Fruit fly (Drosophila melanogaster) whole organism, embryonic: ENCODE results near the gene Lamtor4.

ENCODE experiments used
- Antp ChIP-seq: fragments of 200-800 bp; sonication (Bioruptor generic); optimal IDR thresholded peaks from 3 replicates; lab custom pipeline; 2016; ENCODE audit warnings: missing biosample characterization, missing genetic modification characterization
- Asciz ChIP-seq: fragments of 200-800 bp; sonication (Bioruptor generic); optimal IDR thresholded peaks from 2 replicates; lab custom pipeline; 2017; ENCODE audit warnings: missing biosample characterization, mild to moderate bottlenecking, missing genetic modification characterization, missing genetic modification reagents
- CG10209 ChIP-seq: fragments of 200-800 bp; sonication (Bioruptor generic); optimal IDR thresholded peaks from 3 replicates; lab custom pipeline; 2017; ENCODE audit warnings: missing biosample characterization, mild to moderate bottlenecking, missing genetic modification characterization, missing genetic modification reagents
- CG15601 ChIP-seq: fragments of 200-800 bp; sonication (Bioruptor generic); optimal IDR thresholded peaks from 3 replicates; lab custom pipeline; 2019; ENCODE audit warnings: missing biosample characterization, mild to moderate bottlenecking, missing genetic modification characterization, moderate library complexity
- CG1647 ChIP-seq: fragments of 200-800 bp; sonication (Bioruptor generic); optimal IDR thresholded peaks from 3 replicates; lab custom pipeline; 2016; ENCODE audit warnings: missing biosample characterization, missing genetic modification characterization
- CG16813 ChIP-seq: fragments of 200-800 bp; sonication (Bioruptor generic); IDR thresholded peaks from 3 replicates; pipeline ENCODE4 v1.3.6; 2022; ENCODE audit warnings: missing biosample characterization, missing genetic modification characterization; ENCODE audit not compliant: partially characterized antibody
- CG17359 ChIP-seq: fragments of 200-800 bp; sonication (Bioruptor generic); optimal IDR thresholded peaks from 3 replicates; lab custom pipeline; 2018; ENCODE audit warnings: missing biosample characterization, mild to moderate bottlenecking, missing genetic modification characterization, moderate library complexity
- CG18764 ChIP-seq: fragments of 200-800 bp; sonication (Bioruptor generic); optimal IDR thresholded peaks from 3 replicates; lab custom pipeline; 2016; ENCODE audit warnings: missing biosample characterization, missing genetic modification characterization
- CG2120 ChIP-seq: fragments of 200-800 bp; sonication (Bioruptor generic); optimal IDR thresholded peaks from 3 replicates; lab custom pipeline; 2016; ENCODE audit warnings: missing biosample characterization, missing genetic modification characterization
- CG2129 ChIP-seq: fragments of 200-800 bp; sonication (Bioruptor generic); IDR thresholded peaks from 2 replicates; pipeline ENCODE4 v1.3.6; 2022; ENCODE audit warnings: missing biosample characterization, missing genetic modification characterization; ENCODE audit not compliant: partially characterized antibody
- CG2202 ChIP-seq: fragments of 200-800 bp; sonication (Bioruptor generic); optimal IDR thresholded peaks from 2 replicates; lab custom pipeline; 2018; ENCODE audit warnings: missing biosample characterization, mild to moderate bottlenecking, missing genetic modification characterization
- CG32772 ChIP-seq: fragments of 200-800 bp; sonication (Bioruptor generic); IDR thresholded peaks from 2 replicates; pipeline ENCODE4 v1.3.6; 2022; ENCODE audit warnings: missing biosample characterization, missing genetic modification characterization
- CG4328 ChIP-seq: fragments of 200-800 bp; sonication (Bioruptor generic); optimal IDR thresholded peaks from 3 replicates; lab custom pipeline; 2017; ENCODE audit warnings: missing biosample characterization, missing genetic modification reagents, missing genetic modification characterization
- CG6813 ChIP-seq: fragments of 200-800 bp; sonication (Bioruptor generic); optimal IDR thresholded peaks from 2 replicates; lab custom pipeline; 2017; ENCODE audit warnings: missing biosample characterization, missing genetic modification characterization, mild to moderate bottlenecking, moderate library complexity, missing genetic modification reagents
- CG7271 ChIP-seq: fragments of 200-800 bp; sonication (Bioruptor generic); optimal IDR thresholded peaks from 2 replicates; lab custom pipeline; 2018; ENCODE audit warnings: missing biosample characterization, mild to moderate bottlenecking, missing genetic modification characterization, moderate library complexity
- CG7357 ChIP-seq: fragments of 200-800 bp; sonication (Bioruptor generic); IDR thresholded peaks from 3 replicates; pipeline ENCODE4 v1.3.6; 2022; ENCODE audit warnings: missing biosample characterization, missing genetic modification characterization
- CG8478 ChIP-seq: fragments of >200 bp; optimal IDR thresholded peaks from 2 replicates; lab custom pipeline; 2018
- CG8765 ChIP-seq: fragments of 200-800 bp; sonication (Bioruptor generic); IDR thresholded peaks from 2 replicates; pipeline ENCODE4 v1.3.6; 2022; ENCODE audit warnings: missing biosample characterization, missing genetic modification characterization
- Dad ChIP-seq: fragments of 200-800 bp; sonication (Bioruptor generic); optimal IDR thresholded peaks from 3 replicates; lab custom pipeline; 2016; ENCODE audit warnings: missing biosample characterization, missing genetic modification characterization
- Doc3 ChIP-seq: fragments of 200-800 bp; sonication (Bioruptor generic); IDR thresholded peaks from 3 replicates; pipeline ENCODE4 v1.3.6; 2022; ENCODE audit warnings: missing biosample characterization, missing genetic modification characterization; ENCODE audit not compliant: partially characterized antibody
- E2f1 ChIP-seq: fragments of 200-800 bp; sonication (Bioruptor generic); IDR thresholded peaks from 2 replicates; pipeline ENCODE4 v1.3.6; 2022; ENCODE audit warnings: missing biosample characterization, missing genetic modification characterization
- HLH4C ChIP-seq: fragments of 200-800 bp; sonication (Bioruptor generic); IDR thresholded peaks from 3 replicates; pipeline ENCODE4 v1.3.6; 2022; ENCODE audit warnings: missing biosample characterization, missing genetic modification characterization; ENCODE audit not compliant: partially characterized antibody
- Hand ChIP-seq: fragments of 200-800 bp; sonication (Bioruptor generic); optimal IDR thresholded peaks from 2 replicates; lab custom pipeline; 2017; ENCODE audit warnings: mild to moderate bottlenecking, missing biosample characterization, missing genetic modification reagents, missing genetic modification characterization
- HmgZ ChIP-seq: fragments of 200-800 bp; sonication (Bioruptor generic); optimal IDR thresholded peaks from 2 replicates; lab custom pipeline; 2018; ENCODE audit warnings: missing biosample characterization, mild to moderate bottlenecking, missing genetic modification characterization
- MESR4 ChIP-seq: fragments of 200-800 bp; sonication (Bioruptor generic); optimal IDR thresholded peaks from 2 replicates; lab custom pipeline; 2018; ENCODE audit warnings: missing biosample characterization, mild to moderate bottlenecking, missing genetic modification characterization, moderate library complexity
- Max ChIP-seq: fragments of 200-800 bp; sonication (Bioruptor generic); optimal IDR thresholded peaks from 2 replicates; lab custom pipeline; 2016; ENCODE audit warnings: missing biosample characterization, mild to moderate bottlenecking, missing genetic modification characterization
- Oaz ChIP-seq: fragments of 200-800 bp; sonication (Bioruptor generic); IDR thresholded peaks from 2 replicates; pipeline ENCODE4 v1.3.6; 2022; ENCODE audit warnings: missing biosample characterization, missing genetic modification characterization
- Sry-δ ChIP-seq: fragments of 200-800 bp; sonication (Bioruptor generic); optimal IDR thresholded peaks from 2 replicates; lab custom pipeline; 2016; ENCODE audit warnings: missing biosample characterization, missing genetic modification characterization
- Tbp ChIP-seq: fragments of >200 bp; optimal IDR thresholded peaks from 2 replicates; lab custom pipeline; 2018; ENCODE audit warnings: missing biosample characterization, missing genetic modification characterization
- Xbp1 ChIP-seq: fragments of 200-800 bp; sonication (Bioruptor generic); optimal IDR thresholded peaks from 3 replicates; lab custom pipeline; 2016; ENCODE audit warnings: missing biosample characterization, mild to moderate bottlenecking, missing genetic modification characterization
- bowl ChIP-seq: fragments of 200-800 bp; sonication (Bioruptor generic); IDR thresholded peaks from 2 replicates; pipeline ENCODE4 v1.3.6; 2022; ENCODE audit warnings: missing biosample characterization, missing genetic modification characterization
- btn ChIP-seq: fragments of 200-800 bp; sonication (Bioruptor generic); optimal IDR thresholded peaks from 2 replicates; lab custom pipeline; 2016; ENCODE audit warnings: missing biosample characterization, missing genetic modification characterization
- chinmo ChIP-seq: fragments of 200-800 bp; sonication (Bioruptor generic); IDR thresholded peaks from 4 replicates; pipeline ENCODE4 v1.3.6; 2022; ENCODE audit warnings: missing biosample characterization, missing genetic modification characterization; ENCODE audit not compliant: partially characterized antibody
- dan ChIP-seq: fragments of 200-800 bp; sonication (Bioruptor generic); IDR thresholded peaks from 2 replicates; pipeline ENCODE4 v1.3.6; 2022; ENCODE audit warnings: missing biosample characterization, missing genetic modification characterization
- dmrt11E ChIP-seq: fragments of 200-800 bp; sonication (Bioruptor generic); optimal IDR thresholded peaks from 3 replicates; lab custom pipeline; 2018; ENCODE audit warnings: missing biosample characterization, mild to moderate bottlenecking, missing genetic modification characterization, moderate library complexity
- dmrt99B ChIP-seq: fragments of 200-800 bp; sonication (Bioruptor generic); optimal IDR thresholded peaks from 2 replicates; lab custom pipeline; 2018; ENCODE audit warnings: missing biosample characterization, mild to moderate bottlenecking, missing genetic modification characterization, moderate library complexity
- fd3F ChIP-seq: fragments of 200-800 bp; sonication (Bioruptor generic); optimal IDR thresholded peaks from 2 replicates; lab custom pipeline; 2018; ENCODE audit warnings: missing biosample characterization, mild to moderate bottlenecking, missing genetic modification characterization, moderate library complexity
- gt ChIP-seq: fragments of 200-800 bp; sonication (Bioruptor generic); IDR thresholded peaks from 2 replicates; pipeline ENCODE4 v1.3.6; 2022; ENCODE audit warnings: missing biosample characterization, missing genetic modification characterization
- nerfin-1 ChIP-seq: fragments of 200-800 bp; sonication (Bioruptor generic); optimal IDR thresholded peaks from 3 replicates; lab custom pipeline; 2019; ENCODE audit warnings: missing biosample characterization, mild to moderate bottlenecking, missing genetic modification characterization, moderate library complexity
- odd ChIP-seq: fragments of 200-800 bp; sonication (Bioruptor generic); optimal IDR thresholded peaks from 2 replicates; lab custom pipeline; 2017; ENCODE audit warnings: missing biosample characterization, mild to moderate bottlenecking, missing genetic modification characterization
- onecut ChIP-seq: fragments of 200-800 bp; sonication (Bioruptor generic); IDR thresholded peaks from 2 replicates; pipeline ENCODE4 v1.3.6; 2022; ENCODE audit warnings: missing biosample characterization, missing genetic modification characterization
- pb ChIP-seq: fragments of 200-800 bp; sonication (Bioruptor generic); optimal IDR thresholded peaks from 3 replicates; lab custom pipeline; 2016; ENCODE audit warnings: missing biosample characterization, missing genetic modification characterization
- prd ChIP-seq, 3 experiments: fragments of >200 bp in 2 of 3; fragments of 200-800 bp in 1 of 3; sonication (Bioruptor generic) in 1 of 3; optimal IDR thresholded peaks in 2 of 3; IDR thresholded peaks in 1 of 3; 2 replicates in 2 of 3; 3 replicates in 1 of 3; pipeline versions ENCODE4 v1.3.6 to Lab custom; 2017 to 2022; ENCODE audit warnings: missing biosample characterization in 1 of 3, missing genetic modification characterization in 1 of 3
- sc ChIP-seq, 3 experiments: fragments of >200 bp in 2 of 3; fragments of 200-800 bp in 1 of 3; sonication (Bioruptor generic) in 1 of 3; optimal IDR thresholded peaks; 2 replicates in 2 of 3; 3 replicates in 1 of 3; lab custom pipeline; 2017; ENCODE audit warnings: mild to moderate bottlenecking in 1 of 3, missing biosample characterization in 1 of 3, missing genetic modification characterization in 1 of 3, missing genetic modification reagents in 1 of 3
- sens-2 ChIP-seq: fragments of 200-800 bp; sonication (Bioruptor generic); IDR thresholded peaks from 2 replicates; pipeline ENCODE4 v1.3.6; 2022; ENCODE audit warnings: missing biosample characterization, missing genetic modification characterization
- tio ChIP-seq: fragments of 200-800 bp; sonication (Bioruptor generic); optimal IDR thresholded peaks from 2 replicates; lab custom pipeline; 2017; ENCODE audit warnings: missing biosample characterization, missing genetic modification characterization, inconsistent platforms
- wdn ChIP-seq: fragments of 200-800 bp; sonication (Bioruptor generic); IDR thresholded peaks from 2 replicates; pipeline ENCODE4 v1.3.6; 2022; ENCODE audit warnings: missing biosample characterization, missing genetic modification characterization

Gene Lamtor4

dm6 chr3L:3862504-3863380, 34.0 kb upstream of the Lamtor4 start (continued):
- peak; percentile 33 for TF ChIP-seq odd (GFP tag; lab: Kevin White, UChicago)
- TF ChIP-seq HLH4C (GFP tag; lab: Robert Waterston, UW) = no peak
- TF ChIP-seq CG4328 (GFP tag; lab: Kevin White, UChicago) = no peak
- TF ChIP-seq Asciz (GFP tag; lab: Kevin White, UChicago) = peak; percentile 16
- TF ChIP-seq btn (GFP tag; lab: Kevin White, UChicago) = peak; percentile 65
- peak; percentile 40 for TF ChIP-seq CG17359 (tag; lab: Kevin White, UChicago)
- peak; percentile 33 for TF ChIP-seq Sry-δ
- TF ChIP-seq CG7271 (tag; lab: Kevin White, UChicago) = peak; percentile 14
- TF ChIP-seq Hand (GFP tag; lab: Kevin White, UChicago) = no peak
- TF ChIP-seq HmgZ (tag; lab: Kevin White, UChicago) = no peak
- peak; percentile 95 for TF ChIP-seq dmrt11E (tag; lab: Kevin White, UChicago)
- TF ChIP-seq CG8765 = peak; percentile 22
- TF ChIP-seq onecut = peak; percentile 59
- TF ChIP-seq Max (GFP tag; lab: Kevin White, UChicago) = peak; percentile 63
- TF ChIP-seq sc (optimal IDR thresholded peaks at IDR 0.05; lab: Kevin White, UChicago) = no peak
- TF ChIP-seq sc (GFP tag; optimal IDR thresholded peaks at IDR 0.05; lab: Kevin White, UChicago) = peak; percentile 54
- TF ChIP-seq bowl (GFP tag; lab: Robert Waterston, UW) = no peak
- TF ChIP-seq CG6813 = peak; percentile 63
- TF ChIP-seq pb = no peak
- TF ChIP-seq fd3F (GFP tag; lab: Kevin White, UChicago) = no peak
- TF ChIP-seq CG16813 = no peak
- TF ChIP-seq CG32772 (GFP tag; lab: Robert Waterston, UW) = no peak
- no peak for TF ChIP-seq CG8478 (lab: Kevin White, UChicago)
- TF ChIP-seq Tbp (GFP tag; lab: Kevin White, UChicago) = no peak
- TF ChIP-seq chinmo = no peak
- TF ChIP-seq sens-2 (GFP tag; lab: Robert Waterston, UW) = peak; percentile 71
- peak; percentile 74 for TF ChIP-seq Xbp1
- peak; percentile 76 for TF ChIP-seq CG2202
- TF ChIP-seq CG18764 (GFP tag; lab: Kevin White, UChicago) = peak; percentile 51
- peak; percentile 3 for TF ChIP-seq MESR4 (GFP tag; lab: Kevin White, UChicago)
- no peak for TF ChIP-seq prd (optimal IDR thresholded peaks at IDR 0.05; lab: Kevin White, UChicago)
- peak; percentile 74; the same call in 2 of the 3 replicates for TF ChIP-seq prd (GFP tag; IDR thresholded peaks at IDR 0.05; lab: Robert Waterston, UW)
- TF ChIP-seq Antp (GFP tag; lab: Kevin White, UChicago) = no peak
- TF ChIP-seq dmrt99B = peak; percentile 69
- peak; percentile 27 for TF ChIP-seq CG2120 (GFP tag; lab: Kevin White, UChicago)
- TF ChIP-seq dan (GFP tag; lab: Robert Waterston, UW) = no peak
- TF ChIP-seq CG2129 (GFP tag; lab: Robert Waterston, UW) = no peak
- peak; percentile 74 for TF ChIP-seq tio (GFP tag; lab: Kevin White, UChicago)
- peak; percentile 74 for TF ChIP-seq CG15601 (tag; lab: Kevin White, UChicago)
- no peak for TF ChIP-seq Oaz (GFP tag; lab: Robert Waterston, UW)
- TF ChIP-seq Doc3 (GFP tag; lab: Robert Waterston, UW) = no peak
- TF ChIP-seq CG7357 (GFP tag; lab: Robert Waterston, UW) = peak; percentile 50; the same call in 1 of the 3 replicates
- peak; percentile 36 for TF ChIP-seq CG1647
- peak; percentile 40; the same call in 1 of the 2 replicates for TF ChIP-seq E2f1 (GFP tag; lab: Robert Waterston, UW)
- peak; percentile 62 for TF ChIP-seq nerfin-1 (tag; lab: Kevin White, UChicago)
- peak; percentile 71 for TF ChIP-seq CG10209 (GFP tag; lab: Kevin White, UChicago)
- peak; percentile 22 for TF ChIP-seq Dad (GFP tag; lab: Kevin White, UChicago)
- no peak for TF ChIP-seq gt (GFP tag; lab: Robert Waterston, UW)
- TF ChIP-seq wdn (GFP tag; lab: Robert Waterston, UW) = no peak
